Fruit fly (Drosophila melanogaster) whole organism, embryonic: ENCODE results near the gene CG33927.

Experiments
- Ada2b ChIP-seq: fragments of 200-800 bp; sonication (Bioruptor generic); IDR thresholded peaks from 2 replicates; pipeline ENCODE4 v1.3.6; 2022; ENCODE audit warnings: missing biosample characterization, missing genetic modification characterization
- Adf1 ChIP-seq: fragments of 200-800 bp; sonication (Bioruptor generic); IDR thresholded peaks from 2 replicates; pipeline ENCODE4 v1.3.6; 2022; ENCODE audit warnings: missing biosample characterization, missing genetic modification characterization
- Aef1 ChIP-seq: fragments of 200-800 bp; sonication (Bioruptor generic); IDR thresholded peaks from 3 replicates; pipeline ENCODE4 v1.3.6; 2022; ENCODE audit warnings: missing biosample characterization, missing genetic modification characterization
- Atf3 ChIP-seq: fragments of 200-800 bp; sonication (Bioruptor generic); optimal IDR thresholded peaks from 3 replicates; lab custom pipeline; 2016; ENCODE audit warnings: missing biosample characterization, missing genetic modification characterization
- Atf6 ChIP-seq: fragments of 200-800 bp; sonication (Bioruptor generic); IDR thresholded peaks from 2 replicates; pipeline ENCODE4 v1.3.6; 2022; ENCODE audit warnings: missing biosample characterization, missing genetic modification characterization
- Blimp-1 ChIP-seq: fragments of 200-800 bp; sonication (Bioruptor generic); optimal IDR thresholded peaks from 3 replicates; lab custom pipeline; 2018; ENCODE audit warnings: missing biosample characterization, missing genetic modification characterization, mild to moderate bottlenecking, moderate library complexity, missing genetic modification reagents
- CG11085 ChIP-seq: fragments of 200-800 bp; sonication (Bioruptor generic); IDR thresholded peaks from 2 replicates; pipeline ENCODE4 v1.3.6; 2022; ENCODE audit warnings: missing biosample characterization, missing genetic modification characterization
- CG11093 ChIP-seq: fragments of 200-800 bp; sonication (Bioruptor generic); IDR thresholded peaks from 3 replicates; pipeline ENCODE4 v1.3.6; 2022; ENCODE audit warnings: missing biosample characterization, missing genetic modification characterization
- CG12071 ChIP-seq: fragments of 200-800 bp; sonication (Bioruptor generic); optimal IDR thresholded peaks from 3 replicates; lab custom pipeline; 2018; ENCODE audit warnings: missing biosample characterization, mild to moderate bottlenecking, missing genetic modification characterization
- CG15479 ChIP-seq: fragments of 200-800 bp; sonication (Bioruptor generic); optimal IDR thresholded peaks from 3 replicates; lab custom pipeline; 2019; ENCODE audit warnings: missing biosample characterization, mild to moderate bottlenecking, missing genetic modification characterization, moderate library complexity
- CG16779 ChIP-seq: fragments of 200-800 bp; sonication (Bioruptor generic); IDR thresholded peaks from 2 replicates; pipeline ENCODE4 v1.3.6; 2022; ENCODE audit warnings: missing biosample characterization, missing genetic modification characterization
- CG18764 ChIP-seq: fragments of 200-800 bp; sonication (Bioruptor generic); optimal IDR thresholded peaks from 3 replicates; lab custom pipeline; 2016; ENCODE audit warnings: missing biosample characterization, missing genetic modification characterization
- CG2116 ChIP-seq: fragments of 200-800 bp; sonication (Bioruptor generic); optimal IDR thresholded peaks from 3 replicates; lab custom pipeline; 2018; ENCODE audit warnings: missing biosample characterization, mild to moderate bottlenecking, missing genetic modification characterization
- CG31224 ChIP-seq: fragments of 200-800 bp; sonication (Bioruptor generic); IDR thresholded peaks from 2 replicates; pipeline ENCODE4 v1.3.6; 2022; ENCODE audit warnings: missing biosample characterization, missing genetic modification characterization
- CG4617 ChIP-seq: fragments of 200-800 bp; sonication (Bioruptor generic); optimal IDR thresholded peaks from 3 replicates; lab custom pipeline; 2016; ENCODE audit warnings: missing biosample characterization, missing genetic modification characterization, borderline replicate concordance
- CG4820 ChIP-seq: fragments of 200-800 bp; sonication (Bioruptor generic); optimal IDR thresholded peaks from 3 replicates; lab custom pipeline; 2016; ENCODE audit warnings: missing biosample characterization, missing genetic modification characterization
- CG7556 ChIP-seq: fragments of 200-800 bp; sonication (Bioruptor generic); optimal IDR thresholded peaks from 2 replicates; lab custom pipeline; 2017; ENCODE audit warnings: missing biosample characterization, mild to moderate bottlenecking, missing genetic modification characterization
- CG8089 ChIP-seq: fragments of 200-800 bp; sonication (Bioruptor generic); optimal IDR thresholded peaks from 3 replicates; lab custom pipeline; 2016; ENCODE audit warnings: missing biosample characterization, missing genetic modification characterization
- CG8765 ChIP-seq: fragments of 200-800 bp; sonication (Bioruptor generic); IDR thresholded peaks from 2 replicates; pipeline ENCODE4 v1.3.6; 2022; ENCODE audit warnings: missing biosample characterization, missing genetic modification characterization
- CG9437 ChIP-seq: fragments of 200-800 bp; sonication (Bioruptor generic); optimal IDR thresholded peaks from 2 replicates; lab custom pipeline; 2018; ENCODE audit warnings: missing biosample characterization, mild to moderate bottlenecking, missing genetic modification characterization
- Dbx ChIP-seq: fragments of 200-800 bp; sonication (Bioruptor generic); IDR thresholded peaks from 3 replicates; pipeline ENCODE4 v1.3.6; 2022; ENCODE audit warnings: missing biosample characterization, missing genetic modification characterization
- HHEX ChIP-seq: fragments of 200-800 bp; sonication (Bioruptor generic); optimal IDR thresholded peaks from 3 replicates; lab custom pipeline; 2017; ENCODE audit warnings: missing biosample characterization, mild to moderate bottlenecking, missing genetic modification characterization, missing genetic modification reagents
- Hr3 ChIP-seq: fragments of 200-800 bp; sonication (Bioruptor generic); optimal IDR thresholded peaks from 3 replicates; lab custom pipeline; 2016; ENCODE audit warnings: missing biosample characterization, missing genetic modification characterization
- Mes4 ChIP-seq: fragments of 200-800 bp; sonication (Bioruptor generic); optimal IDR thresholded peaks from 2 replicates; lab custom pipeline; 2016; ENCODE audit warnings: missing biosample characterization, missing genetic modification characterization
- NK7.1 ChIP-seq: fragments of 200-800 bp; sonication (Bioruptor generic); optimal IDR thresholded peaks from 3 replicates; lab custom pipeline; 2016; ENCODE audit warnings: missing biosample characterization, missing genetic modification characterization
- Oaz ChIP-seq: fragments of 200-800 bp; sonication (Bioruptor generic); IDR thresholded peaks from 2 replicates; pipeline ENCODE4 v1.3.6; 2022; ENCODE audit warnings: missing biosample characterization, missing genetic modification characterization
- Opbp ChIP-seq: fragments of 200-800 bp; sonication (Bioruptor generic); IDR thresholded peaks from 3 replicates; pipeline ENCODE4 v1.3.6; 2022; ENCODE audit warnings: missing biosample characterization, missing genetic modification characterization; ENCODE audit not compliant: partially characterized antibody
- PHDP ChIP-seq: fragments of 200-800 bp; sonication (Bioruptor generic); optimal IDR thresholded peaks from 3 replicates; lab custom pipeline; 2018; ENCODE audit warnings: missing biosample characterization, mild to moderate bottlenecking, missing genetic modification characterization, moderate library complexity
- TFAM ChIP-seq: fragments of 200-800 bp; sonication (Bioruptor generic); optimal IDR thresholded peaks from 2 replicates; lab custom pipeline; 2017; ENCODE audit warnings: missing biosample characterization, missing genetic modification characterization, inconsistent platforms
- Trl ChIP-seq, 3 experiments: fragments of >200 bp in 2 of 3; fragments of 200-800 bp in 1 of 3; sonication (Bioruptor generic) in 1 of 3; optimal IDR thresholded peaks; 2 replicates in 1 of 3; 3 replicates in 2 of 3; lab custom pipeline; 2016 to 2017; ENCODE audit warnings: missing biosample characterization in 1 of 3, missing genetic modification characterization in 1 of 3
- cad ChIP-seq: fragments of >200 bp; optimal IDR thresholded peaks from 2 replicates; lab custom pipeline; 2017; ENCODE audit warnings: missing biosample characterization, missing genetic modification characterization
- crc ChIP-seq: fragments of 200-800 bp; sonication (Bioruptor generic); optimal IDR thresholded peaks from 2 replicates; lab custom pipeline; 2016; ENCODE audit warnings: missing biosample characterization, missing genetic modification characterization
- gem ChIP-seq: fragments of 200-800 bp; sonication (Bioruptor generic); optimal IDR thresholded peaks from 2 replicates; lab custom pipeline; 2019; ENCODE audit warnings: missing biosample characterization, mild to moderate bottlenecking, missing genetic modification characterization, moderate library complexity
- h ChIP-seq: fragments of >200 bp; optimal IDR thresholded peaks from 2 replicates; lab custom pipeline; 2017
- ham ChIP-seq: fragments of 200-800 bp; sonication (Bioruptor generic); IDR thresholded peaks from 2 replicates; pipeline ENCODE4 v1.3.6; 2022; ENCODE audit warnings: missing biosample characterization, missing genetic modification characterization
- jing ChIP-seq: fragments of 200-800 bp; sonication (Bioruptor generic); optimal IDR thresholded peaks from 2 replicates; lab custom pipeline; 2018; ENCODE audit warnings: missing biosample characterization, mild to moderate bottlenecking, missing genetic modification characterization
- mld ChIP-seq: fragments of 200-800 bp; sonication (Bioruptor generic); IDR thresholded peaks from 3 replicates; pipeline ENCODE4 v1.3.6; 2022; ENCODE audit warnings: missing biosample characterization, missing genetic modification characterization; ENCODE audit not compliant: partially characterized antibody
- oc ChIP-seq: fragments of 200-800 bp; sonication (Bioruptor generic); optimal IDR thresholded peaks from 2 replicates; lab custom pipeline; 2018; ENCODE audit warnings: missing biosample characterization, mild to moderate bottlenecking, missing genetic modification characterization, moderate library complexity
- odd ChIP-seq: fragments of 200-800 bp; sonication (Bioruptor generic); optimal IDR thresholded peaks from 2 replicates; lab custom pipeline; 2017; ENCODE audit warnings: missing biosample characterization, mild to moderate bottlenecking, missing genetic modification characterization
- onecut ChIP-seq: fragments of 200-800 bp; sonication (Bioruptor generic); IDR thresholded peaks from 2 replicates; pipeline ENCODE4 v1.3.6; 2022; ENCODE audit warnings: missing biosample characterization, missing genetic modification characterization
- pho ChIP-seq: fragments of 200-800 bp; sonication (Bioruptor generic); optimal IDR thresholded peaks from 2 replicates; lab custom pipeline; 2016; ENCODE audit warnings: missing biosample characterization, missing genetic modification characterization
- pita ChIP-seq: fragments of 200-800 bp; sonication (Bioruptor generic); optimal IDR thresholded peaks from 2 replicates; lab custom pipeline; 2017; ENCODE audit warnings: missing biosample characterization, mild to moderate bottlenecking, missing genetic modification characterization
- pzg ChIP-seq: fragments of 200-800 bp; sonication (Bioruptor generic); optimal IDR thresholded peaks from 3 replicates; lab custom pipeline; 2018; ENCODE audit warnings: missing biosample characterization, mild to moderate bottlenecking, missing genetic modification characterization, moderate library complexity
- sim ChIP-seq: fragments of 200-800 bp; sonication (Bioruptor generic); IDR thresholded peaks from 2 replicates; pipeline ENCODE4 v1.3.6; 2022; ENCODE audit warnings: missing biosample characterization, missing genetic modification characterization
- sna ChIP-seq: fragments of 200-800 bp; sonication (Bioruptor generic); IDR thresholded peaks from 2 replicates; pipeline ENCODE4 v1.3.6; 2022; ENCODE audit warnings: missing biosample characterization, missing genetic modification characterization; ENCODE audit not compliant: partially characterized antibody
- sob ChIP-seq: fragments of 200-800 bp; sonication (Bioruptor generic); IDR thresholded peaks from 2 replicates; pipeline ENCODE4 v1.3.6; 2022; ENCODE audit warnings: missing biosample characterization, missing genetic modification characterization
- sr ChIP-seq: fragments of 200-800 bp; sonication (Bioruptor generic); IDR thresholded peaks from 3 replicates; pipeline ENCODE4 v1.3.6; 2022; ENCODE audit warnings: missing biosample characterization, missing genetic modification characterization
- unc-4 ChIP-seq: fragments of 200-800 bp; sonication (Bioruptor generic); IDR thresholded peaks from 2 replicates; pipeline ENCODE4 v1.3.6; 2022; ENCODE audit warnings: missing biosample characterization, missing genetic modification characterization; ENCODE audit not compliant: partially characterized antibody
- wek ChIP-seq: fragments of 200-800 bp; sonication (Bioruptor generic); optimal IDR thresholded peaks from 3 replicates; lab custom pipeline; 2018; ENCODE audit warnings: missing biosample characterization, mild to moderate bottlenecking, missing genetic modification characterization, moderate library complexity

CG33927 gene

dm6 chr3R:4649126-4649811, 41.1 kb downstream of the CG33927 start, which contains the start of gene Karybeta3 (continued):
- TF ChIP-seq CG15479 (GFP tag; lab: Kevin White, UChicago) (no peak), pzg (peak; percentile 83), CG8089 (GFP tag; lab: Kevin White, UChicago) (peak; percentile 74), sna (GFP tag; lab: Robert Waterston, UW) (peak; percentile 68; the same call in 1 of the 2 replicates), mld (peak; percentile 63; the same call in 1 of the 3 replicates), Dbx (peak; percentile 80; the same call in 2 of the 3 replicates), Blimp-1 (GFP tag; lab: Kevin White, UChicago) (no peak), CG4820 (GFP tag; lab: Kevin White, UChicago) (peak; percentile 59), Trl (optimal IDR thresholded peaks at IDR 0.05; lab: Kevin White, UChicago) (no peak), Trl (GFP tag; optimal IDR thresholded peaks at IDR 0.05; lab: Kevin White, UChicago) (peak; percentile 87), wek (GFP tag; lab: Kevin White, UChicago) (peak; percentile 29), CG2116 (GFP tag; lab: Kevin White, UChicago) (peak; percentile 88), Ada2b (GFP tag; lab: Robert Waterston, UW) (peak; percentile 68), CG8765 (peak; percentile 35; the same call in 1 of the 2 replicates), CG16779 (GFP tag; lab: Robert Waterston, UW) (peak; percentile 85), PHDP (tag; lab: Kevin White, UChicago) (peak; percentile 70), Opbp (peak; percentile 73), CG18764 (GFP tag; lab: Kevin White, UChicago) (peak; percentile 65), Atf6 (GFP tag; lab: Robert Waterston, UW) (peak; percentile 79), CG4617 (GFP tag; lab: Kevin White, UChicago) (peak; percentile 82), Hr3 (GFP tag; lab: Kevin White, UChicago) (peak; percentile 66), unc-4 (GFP tag; lab: Robert Waterston, UW) (peak; percentile 39), CG11085 (GFP tag; lab: Robert Waterston, UW) (peak; percentile 52; the same call in 1 of the 2 replicates), sim (peak; percentile 41; the same call in 1 of the 2 replicates), CG7556 (GFP tag; lab: Kevin White, UChicago) (peak; percentile 41), Adf1 (GFP tag; lab: Robert Waterston, UW) (peak; percentile 69; the same call in 1 of the 2 replicates), Oaz (GFP tag; lab: Robert Waterston, UW) (0 out of 2 replicates have a peak, but pooled peaks have one; percentile 35), HHEX (GFP tag; lab: Kevin White, UChicago) (peak; percentile 76), gem (tag; lab: Kevin White, UChicago) (peak; percentile 69), h (lab: Kevin White, UChicago) (no peak), CG11093 (GFP tag; lab: Robert Waterston, UW) (0 out of 3 replicates have a peak, but pooled peaks have one; percentile 33), ham (no peak), jing (GFP tag; lab: Kevin White, UChicago) (no peak), pita (GFP tag; lab: Kevin White, UChicago) (no peak), oc (no peak), Mes4 (peak; percentile 80), pho (GFP tag; lab: Kevin White, UChicago) (peak; percentile 78), CG12071 (no peak), cad (GFP tag; lab: Kevin White, UChicago) (no peak), Atf3 (GFP tag; lab: Kevin White, UChicago) (peak; percentile 65), crc (peak; percentile 28), NK7.1 (peak; percentile 81), odd (peak; percentile 70), Aef1 (GFP tag; lab: Robert Waterston, UW) (peak; percentile 68), sob (GFP tag; lab: Robert Waterston, UW) (peak; percentile 83), TFAM (peak; percentile 36), CG31224 (peak; percentile 79), onecut (GFP tag; lab: Robert Waterston, UW) (0 out of 2 replicates have a peak, but pooled peaks have one; percentile 22), sr (GFP tag; lab: Robert Waterston, UW) (peak; percentile 61; the same call in 2 of the 3 replicates), CG9437 (GFP tag; lab: Kevin White, UChicago) (peak; percentile 90)
